Worm (Caenorhabditis elegans): ENCODE results near the gene mrpl-22.
A peak's percentile ranks its signal among the peaks of the same experiment; 100 is the strongest.

- peak; percentile 51 for TF ChIP-seq nhr-19 (GFP tag; conservative IDR thresholded peaks at IDR 0.05)
- TF ChIP-seq lin-15B (tag; optimal IDR thresholded peaks at IDR 0.05) = peak; percentile 57
- TF ChIP-seq unc-62 (GFP tag; optimal IDR thresholded peaks at IDR 0.05) = no peak
- no peak for TF ChIP-seq nhr-77 (tag; optimal IDR thresholded peaks at IDR 0.05)
- TF ChIP-seq nhr-71 (tag; optimal IDR thresholded peaks at IDR 0.05) = peak; percentile 66
- no peak for TF ChIP-seq ama-1 (optimal IDR thresholded peaks at IDR 0.05)
- no peak for TF ChIP-seq ztf-11 (tag; optimal IDR thresholded peaks at IDR 0.05)
- TF ChIP-seq mdl-1 (tag; optimal IDR thresholded peaks at IDR 0.05) = peak in 1 of 2 experiments; percentile 67
- no peak for TF ChIP-seq nhr-28 (tag; optimal IDR thresholded peaks at IDR 0.05)
- TF ChIP-seq aha-1 (tag; optimal IDR thresholded peaks at IDR 0.05) = no peak
- no peak for TF ChIP-seq zag-1 (tag; optimal IDR thresholded peaks at IDR 0.05)
- no peak for TF ChIP-seq sox-4 (tag; optimal IDR thresholded peaks at IDR 0.05)
- TF ChIP-seq tlp-1 (tag; optimal IDR thresholded peaks at IDR 0.05) = no peak
- no peak for TF ChIP-seq nhr-237 (tag; optimal IDR thresholded peaks at IDR 0.05)
Observed at ce11 chrIII:10642781-10643180, 27.5 kb downstream of the mrpl-22 start, which contains the start of the genes dhs-11 and orc-1.

Data from whole organism, L1 larva.